Worm (Caenorhabditis elegans) whole organism, late embryonic: ENCODE measurements around the gene tbc-17.
"Not testable (repeated sequence)": the region's sequence is repeated elsewhere in the genome, so short reads cannot be mapped to it uniquely, and the experiment has no call there.

Experiments used
- F13H6.1 ChIP-seq: sonication (generic microtip); optimal IDR thresholded peaks from 2 replicates; lab custom pipeline; 2016; ENCODE audit warnings: missing genetic modification characterization, missing compliant biosample characterization
- K09A11.1 ChIP-seq: sonication (generic microtip); optimal IDR thresholded peaks from 2 replicates; lab custom pipeline; 2017; ENCODE audit warnings: antibody characterized with exemption, mild to moderate bottlenecking, missing genetic modification characterization, missing compliant biosample characterization; ENCODE audit not compliant: insufficient read depth
- T23F11.4 ChIP-seq: fragments of 200-800 bp; sonication (Bioruptor generic); optimal IDR thresholded peaks from 2 replicates; lab custom pipeline; 2018; ENCODE audit warnings: mild to moderate bottlenecking, missing genetic modification characterization, missing compliant biosample characterization
- Y22D7AL.16 ChIP-seq: sonication (generic microtip); optimal IDR thresholded peaks from 2 replicates; lab custom pipeline; 2016; ENCODE audit warnings: missing genetic modification characterization, missing compliant biosample characterization
- ahr-1 ChIP-seq: sonication (generic microtip); optimal IDR thresholded peaks from 2 replicates; lab custom pipeline; 2016; ENCODE audit warnings: missing genetic modification characterization, missing compliant biosample characterization
- ceh-18 ChIP-seq: sonication (generic microtip); optimal IDR thresholded peaks from 2 replicates; lab custom pipeline; 2016; ENCODE audit warnings: missing genetic modification characterization, missing compliant biosample characterization
- ceh-19 ChIP-seq: fragments of 200-800 bp; sonication (Bioruptor generic); optimal IDR thresholded peaks from 2 replicates; lab custom pipeline; 2018; ENCODE audit warnings: mild to moderate bottlenecking, missing genetic modification characterization, missing compliant biosample characterization
- ceh-22 ChIP-seq: sonication (generic microtip); optimal IDR thresholded peaks from 2 replicates; lab custom pipeline; 2017; ENCODE audit warnings: missing biosample characterization, missing genetic modification characterization
- ceh-48 ChIP-seq: sonication (generic microtip); optimal IDR thresholded peaks from 2 replicates; lab custom pipeline; 2016; ENCODE audit warnings: missing genetic modification characterization, inconsistent platforms, missing compliant biosample characterization
- che-1 ChIP-seq: sonication (generic microtip); optimal IDR thresholded peaks from 2 replicates; lab custom pipeline; 2016; ENCODE audit warnings: mild to moderate bottlenecking, missing genetic modification characterization, missing compliant biosample characterization
- elt-2 ChIP-seq: sonication (generic microtip); optimal IDR thresholded peaks from 2 replicates; lab custom pipeline; 2016; ENCODE audit warnings: missing genetic modification reagents, missing genetic modification characterization, missing compliant biosample characterization
- ets-4 ChIP-seq: sonication (generic microtip); optimal IDR thresholded peaks from 2 replicates; lab custom pipeline; 2016; ENCODE audit warnings: missing genetic modification characterization, missing compliant biosample characterization
- fkh-6 ChIP-seq: sonication (generic microtip); optimal IDR thresholded peaks from 2 replicates; lab custom pipeline; 2016; ENCODE audit warnings: missing genetic modification characterization, missing compliant biosample characterization
- hlh-13 ChIP-seq: fragments of 200-800 bp; sonication (Bioruptor generic); optimal IDR thresholded peaks from 2 replicates; lab custom pipeline; 2018; ENCODE audit warnings: mild to moderate bottlenecking, missing genetic modification characterization, missing compliant biosample characterization
- hlh-30 ChIP-seq: sonication (generic microtip); optimal IDR thresholded peaks from 2 replicates; lab custom pipeline; 2017; ENCODE audit warnings: antibody characterized with exemption, missing genetic modification characterization, missing compliant biosample characterization; ENCODE audit not compliant: insufficient read depth
- hlh-6 ChIP-seq: sonication (generic microtip); optimal IDR thresholded peaks from 2 replicates; lab custom pipeline; 2016; ENCODE audit warnings: missing genotype, missing genetic modification characterization, missing compliant biosample characterization
- pag-3 ChIP-seq: sonication (generic microtip); optimal IDR thresholded peaks from 2 replicates; lab custom pipeline; 2016; ENCODE audit warnings: missing compliant biosample characterization, missing genetic modification characterization, borderline replicate concordance
- pha-4 ChIP-seq: fragments of 150-350 bp; optimal IDR thresholded peaks from 2 replicates; lab custom pipeline; 2018; ENCODE audit warnings: missing biosample characterization, missing genetic modification reagents, missing genetic modification characterization
- pros-1 ChIP-seq: fragments of 150-350 bp; optimal IDR thresholded peaks from 2 replicates; lab custom pipeline; 2014; ENCODE audit warnings: missing biosample characterization, missing genetic modification reagents, missing genetic modification characterization
- ref-2 ChIP-seq: sonication (generic microtip); optimal IDR thresholded peaks from 2 replicates; lab custom pipeline; 2016; ENCODE audit warnings: missing genetic modification characterization, missing compliant biosample characterization
- rnt-1 ChIP-seq: sonication (generic microtip); optimal IDR thresholded peaks from 2 replicates; lab custom pipeline; 2016; ENCODE audit warnings: missing genetic modification characterization, missing compliant biosample characterization
- ttx-3 ChIP-seq: sonication (generic microtip); optimal IDR thresholded peaks from 2 replicates; lab custom pipeline; 2016; ENCODE audit warnings: missing genetic modification reagents, missing genetic modification characterization, missing compliant biosample characterization
- unc-3 ChIP-seq, 2 experiments: fragments of 200-800 bp in 1 of 2; sonication (Bioruptor generic) in 1 of 2; sonication (generic microtip) in 1 of 2; conservative IDR thresholded peaks in 1 of 2; optimal IDR thresholded peaks in 1 of 2; 2 replicates each; pipeline versions ENCODE4 v1.3.6 to Lab custom; 2016 to 2022; ENCODE audit warnings: missing compliant biosample characterization in 2 of 2, missing genetic modification characterization in 2 of 2, missing genetic modification reagents in 1 of 2
- unc-42 ChIP-seq: sonication (generic microtip); optimal IDR thresholded peaks from 2 replicates; lab custom pipeline; 2016; ENCODE audit warnings: missing genotype, missing genetic modification characterization, missing compliant biosample characterization
- zip-5 ChIP-seq: sonication (generic microtip); optimal IDR thresholded peaks from 2 replicates; lab custom pipeline; 2016; ENCODE audit warnings: missing genetic modification characterization, missing compliant biosample characterization
- ztf-16 ChIP-seq: sonication (generic microtip); optimal IDR thresholded peaks from 2 replicates; lab custom pipeline; 2017; ENCODE audit warnings: missing genetic modification characterization, missing compliant biosample characterization

tbc-17 gene

DNA sequence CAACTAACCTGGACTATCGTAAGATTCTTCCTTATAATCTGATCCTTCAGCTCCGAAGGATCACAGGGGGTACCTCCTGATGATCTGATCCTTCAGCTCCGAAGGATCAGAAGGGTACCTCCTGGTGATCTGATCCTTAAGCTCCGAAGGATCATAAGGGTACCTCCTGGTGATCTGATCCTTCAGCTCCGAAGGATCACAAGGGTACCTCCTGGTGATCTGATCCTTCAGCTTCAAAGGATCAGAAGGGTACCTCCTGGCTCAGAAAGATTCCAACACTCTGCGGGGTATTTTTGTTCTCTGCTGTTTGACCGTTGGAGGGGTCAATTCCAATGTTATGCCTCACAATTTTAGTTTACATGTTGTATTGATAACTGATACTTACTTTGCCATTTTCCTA is 55.5 kb downstream of the tbc-17 start:
- 0 out of 2 replicates have a peak, but pooled peaks have one; percentile 4 for TF ChIP-seq unc-3 (GFP tag; conservative IDR thresholded peaks at IDR 0.05; lab: Robert Waterston, UW)
- TF ChIP-seq unc-3 (tag; optimal IDR thresholded peaks at IDR 0.05; lab: Kevin White, UChicago), result not testable (repeated sequence)

DNA sequence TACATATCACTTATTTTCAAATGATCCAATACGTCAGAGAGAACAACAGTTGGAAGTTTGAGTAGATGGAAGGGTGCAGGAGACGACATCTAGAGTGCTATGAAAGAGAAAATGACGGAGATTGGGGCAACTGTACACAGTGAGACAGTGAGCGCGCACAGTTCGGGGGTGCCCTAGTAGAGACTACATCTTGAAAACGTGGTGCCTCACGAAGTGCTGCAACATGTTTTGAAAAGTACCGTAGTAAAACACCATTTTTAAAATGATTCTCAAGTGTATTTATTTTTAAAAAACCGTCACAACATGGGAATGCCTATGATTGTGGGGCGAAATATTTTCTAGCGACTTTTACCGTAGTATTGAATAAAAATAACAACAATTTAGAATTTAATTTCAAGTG is 59.5 kb downstream of the tbc-17 start, which contains the start of gene Y46G5A.39:
Y46G5A.39 (minus strand) TSS at position 101 of the 400 bp plus-strand sequence.
- TF ChIP-seq Y22D7AL.16, rnt-1, hlh-30 (tag; lab: Kevin White, UChicago): not testable (repeated sequence)
- TF ChIP-seq, all 69 proteins: peak for 0; not testable (repeated sequence) for 69

DNA sequence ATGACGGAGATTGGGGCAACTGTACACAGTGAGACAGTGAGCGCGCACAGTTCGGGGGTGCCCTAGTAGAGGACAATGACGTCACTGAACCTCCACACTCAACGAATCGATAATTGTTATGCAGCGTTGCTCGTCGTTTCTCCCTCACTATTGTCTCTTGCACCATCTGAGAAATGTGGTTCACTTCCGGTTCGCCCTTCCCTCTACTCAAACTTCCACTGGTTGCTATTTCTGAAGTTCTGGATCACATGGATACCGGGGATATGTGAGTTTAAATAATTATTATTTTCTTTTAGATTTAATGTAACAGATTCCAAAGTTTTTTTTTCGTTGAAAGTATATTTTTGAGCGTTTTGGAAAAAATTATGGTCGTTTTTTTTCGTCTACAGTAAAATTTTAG is 62.0 kb downstream of the tbc-17 start, which contains the start of the genes Y46G5A.7 and Y46G5A.8:
Y46G5A.7 (minus strand) TSS at position 153 of the 400 bp plus-strand sequence.
Y46G5A.8 (plus strand) TSS at position 159 of the 400 bp plus-strand sequence.
- TF ChIP-seq pros-1 (tag; lab: Kevin White, UChicago) (no peak), ceh-22 (tag; lab: Kevin White, UChicago) (no peak), pag-3 (no peak), ahr-1 (tag; lab: Kevin White, UChicago) (no peak), unc-42 (no peak)
- TF ChIP-seq, all 69 proteins: peak for 0

DNA sequence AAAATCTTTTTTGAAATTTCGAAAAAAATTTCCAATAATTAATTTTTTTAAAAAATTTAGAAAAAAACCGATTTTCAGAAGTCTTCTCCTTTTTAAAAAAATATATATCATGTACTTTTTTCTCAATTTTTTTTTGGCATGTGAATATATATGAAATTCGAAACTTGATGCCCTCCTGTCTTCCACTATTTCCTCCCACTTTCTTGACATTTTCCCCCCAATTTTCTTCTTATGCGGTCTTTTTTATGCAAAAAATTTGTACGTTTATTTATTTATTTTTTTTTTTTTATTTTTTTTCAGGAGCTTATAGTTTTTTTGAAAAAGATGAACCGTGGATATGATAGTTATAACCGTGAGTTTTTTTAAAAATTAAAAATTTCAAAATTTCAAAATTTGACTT is 66.3 kb downstream of the tbc-17 start, which contains the start of gene cnp-2:
cnp-2 (plus strand) TSS at position 301 of the 400 bp plus-strand sequence.
- TF ChIP-seq unc-42 (no peak), pha-4 (tag; lab: Kevin White, UChicago) (no peak), zip-5 (tag; lab: Kevin White, UChicago) (no peak), F13H6.1 (tag; lab: Kevin White, UChicago) (no peak), K09A11.1 (tag; lab: Kevin White, UChicago) (no peak), ets-4 (tag; lab: Kevin White, UChicago) (no peak), che-1 (tag; lab: Kevin White, UChicago) (no peak), ttx-3 (tag; lab: Kevin White, UChicago) (no peak), ceh-19 (GFP tag; lab: Kevin White, UChicago) (no peak)

DNA sequence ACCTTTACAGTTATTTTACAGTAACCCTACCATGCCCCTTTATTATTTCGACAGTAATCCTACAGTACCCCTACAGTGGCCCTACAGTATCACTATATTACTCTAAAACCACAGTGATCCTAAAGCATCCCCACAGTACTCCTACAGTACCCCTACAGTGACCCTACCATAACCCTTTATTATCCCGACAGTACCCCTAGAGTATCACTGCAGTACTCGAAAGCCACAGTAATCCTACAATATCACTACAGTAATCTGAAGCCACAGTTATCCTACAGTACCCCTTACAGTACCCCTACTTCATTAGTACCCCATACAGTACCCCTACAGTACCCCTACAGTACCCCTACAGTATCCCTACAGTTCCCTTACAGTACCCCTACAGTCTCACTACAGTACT is 70.3 kb downstream of the tbc-17 start:
- no peak for TF ChIP-seq hlh-13 (GFP tag; lab: Kevin White, UChicago)
- peak; percentile 67 for TF ChIP-seq hlh-6
- TF ChIP-seq fkh-6, result no peak
- TF ChIP-seq T23F11.4 (GFP tag; lab: Kevin White, UChicago), result no peak
- TF ChIP-seq ttx-3 (tag; lab: Kevin White, UChicago), result no peak

DNA sequence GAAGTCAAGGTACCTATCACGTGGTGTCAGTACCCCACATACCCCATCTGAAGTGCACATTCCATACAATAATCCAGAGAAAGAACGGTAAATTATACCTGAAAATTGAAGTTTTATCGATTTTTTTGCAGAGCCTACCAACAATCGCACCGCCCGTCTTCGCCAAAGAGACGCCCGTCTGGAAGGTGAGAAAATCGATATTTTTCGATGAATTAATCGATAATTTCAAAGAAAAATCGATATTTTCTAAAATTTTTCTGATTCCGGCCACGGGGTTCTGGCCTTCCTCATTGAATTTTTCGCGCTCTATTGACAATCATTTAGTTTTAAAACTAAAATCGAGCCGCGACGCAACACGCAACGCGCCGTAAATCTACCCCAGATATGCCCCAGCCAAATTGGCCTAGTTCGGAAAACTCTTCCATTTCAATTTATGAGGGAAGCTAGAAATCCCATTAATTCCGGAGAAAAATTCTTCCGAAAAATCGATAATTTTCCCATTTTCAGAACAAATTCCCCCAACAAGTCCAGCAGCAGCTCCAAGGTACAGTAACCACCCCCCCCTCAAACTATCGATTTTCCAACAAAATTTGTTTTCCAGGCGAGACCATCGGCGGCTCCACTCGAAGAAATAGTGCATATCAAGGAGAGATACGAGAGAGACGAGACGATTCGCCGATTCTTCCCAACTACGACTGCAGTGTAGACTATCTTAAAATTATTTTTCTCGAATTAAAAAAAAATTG is 72.4 kb downstream of the tbc-17 start:
- TF ChIP-seq hlh-30 (tag; lab: Kevin White, UChicago) (peak; percentile 30), ceh-18 (tag; lab: Kevin White, UChicago) (no peak), ztf-16 (tag; lab: Kevin White, UChicago) (no peak), ceh-48 (peak; percentile 23), ref-2 (tag; lab: Kevin White, UChicago) (peak; percentile 5)

DNA sequence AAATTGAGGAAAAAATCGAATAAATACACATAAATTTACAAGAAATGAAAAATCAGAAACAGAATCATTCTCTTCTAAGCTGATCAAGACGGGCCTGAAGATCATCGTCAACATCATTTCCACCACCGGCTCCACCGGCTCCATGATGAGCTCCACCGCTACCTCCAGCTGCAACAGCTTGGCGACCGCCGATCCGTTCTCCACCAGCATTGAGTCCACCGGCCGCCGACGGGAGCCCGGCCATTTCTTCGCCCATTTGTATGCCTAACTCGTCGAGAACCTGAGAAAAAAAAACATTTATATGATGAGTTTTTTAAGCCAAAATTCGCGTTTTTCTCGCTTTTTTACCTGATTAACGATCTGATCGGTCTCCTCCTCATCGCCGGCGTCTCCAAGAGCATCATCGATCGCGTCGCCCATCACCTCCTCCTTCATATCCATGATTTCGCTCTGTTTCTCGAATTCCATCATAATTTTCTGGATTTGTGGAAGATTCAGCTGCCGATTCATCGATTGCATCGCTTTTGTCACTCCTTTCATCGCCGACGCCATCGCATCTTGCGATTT is 73.1 kb downstream of the tbc-17 start:
- TF ChIP-seq elt-2 (tag; lab: Kevin White, UChicago), result no peak
- peak; percentile 70 for TF ChIP-seq hlh-6
